Fruit fly (Drosophila melanogaster): ENCODE data around the gene dlg1.

Gene dlg1

dm6 chrX:11404247-11404646 is 34.8 kb downstream of the dlg1 start:
- TF ChIP-seq Eip78C (GFP tag) (no peak), CG8632 (GFP tag; optimal IDR thresholded peaks at IDR 0.05) (no peak), Eip93F (GFP tag; optimal IDR thresholded peaks at IDR 0.05) (no peak), Sox102F (GFP tag; optimal IDR thresholded peaks at IDR 0.05) (no peak), CG31627 (GFP tag; optimal IDR thresholded peaks at IDR 0.05) (no peak), cyc (GFP tag; optimal IDR thresholded peaks at IDR 0.05) (no peak), CG6808 (GFP tag; optimal IDR thresholded peaks at IDR 0.05) (no peak), CG8119 (GFP tag; IDR thresholded peaks at IDR 0.05) (no peak), CG8319 (GFP tag; optimal IDR thresholded peaks at IDR 0.05) (no peak), fd59A (GFP tag; optimal IDR thresholded peaks at IDR 0.05) (no peak), CG9139 (GFP tag; optimal IDR thresholded peaks at IDR 0.05) (no peak), CG1621 (tag; optimal IDR thresholded peaks at IDR 0.05) (no peak), CG6163 (GFP tag; IDR thresholded peaks at IDR 0.05) (no peak), Sox14 (GFP tag; optimal IDR thresholded peaks at IDR 0.05) (no peak), CG11294 (GFP tag; IDR thresholded peaks at IDR 0.05) (no peak)

dm6 chrX:11409647-11410046 is 40.2 kb downstream of the dlg1 start, which contains the start of gene CG15196:
Gene CG15196 (plus strand): TSS chrX:11409947.
- no peak for TF ChIP-seq CG15336 (GFP tag; IDR thresholded peaks at IDR 0.05)
- TF ChIP-seq CG8632 (GFP tag; optimal IDR thresholded peaks at IDR 0.05) = no peak
- TF ChIP-seq fd59A (GFP tag; optimal IDR thresholded peaks at IDR 0.05) = no peak
- TF ChIP-seq CG8319 (GFP tag; optimal IDR thresholded peaks at IDR 0.05) = no peak
- TF ChIP-seq vri (GFP tag; optimal IDR thresholded peaks at IDR 0.05) = no peak
- no peak for TF ChIP-seq CG6276 (GFP tag; optimal IDR thresholded peaks at IDR 0.05)
- TF ChIP-seq CG3032 (tag; optimal IDR thresholded peaks at IDR 0.05) = no peak
- TF ChIP-seq Sox102F (GFP tag; optimal IDR thresholded peaks at IDR 0.05) = no peak

- TF ChIP-seq svp (GFP tag) (no peak), dac (GFP tag; optimal IDR thresholded peaks at IDR 0.05) (no peak), Eip93F (GFP tag; optimal IDR thresholded peaks at IDR 0.05) (no peak), fkh (GFP tag; optimal IDR thresholded peaks at IDR 0.05) (no peak), achi (GFP tag; optimal IDR thresholded peaks at IDR 0.05) (no peak), OdsH (GFP tag; optimal IDR thresholded peaks at IDR 0.05) (no peak), acj6 (GFP tag; optimal IDR thresholded peaks at IDR 0.05) (no peak), fd85E (GFP tag; optimal IDR thresholded peaks at IDR 0.05) (no peak), CG8319 (GFP tag; optimal IDR thresholded peaks at IDR 0.05) (no peak), Lpt (GFP tag; optimal IDR thresholded peaks at IDR 0.05) (no peak), Blimp-1 (GFP tag; optimal IDR thresholded peaks at IDR 0.05) (no peak), CG6276 (GFP tag; optimal IDR thresholded peaks at IDR 0.05) (no peak)
Measured at dm6 chrX:11413090-11413489, 43.6 kb downstream of the dlg1 start, which contains the start of gene Gr10b. Gene Gr10b (minus strand): TSS chrX:11413190.

- TF ChIP-seq CG34406 (GFP tag; optimal IDR thresholded peaks at IDR 0.05) (no peak), CG10631 (GFP tag; optimal IDR thresholded peaks at IDR 0.05) (no peak), Lpt (GFP tag; optimal IDR thresholded peaks at IDR 0.05) (no peak), Ets96B (tag; optimal IDR thresholded peaks at IDR 0.05) (no peak), CG11762 (GFP tag; optimal IDR thresholded peaks at IDR 0.05; ENCODE audit: insufficient read depth) (no peak), Sox15 (GFP tag; optimal IDR thresholded peaks at IDR 0.05) (no peak), Hr38 (GFP tag; optimal IDR thresholded peaks at IDR 0.05) (no peak), acj6 (GFP tag; optimal IDR thresholded peaks at IDR 0.05) (no peak), Gug (GFP tag; IDR thresholded peaks at IDR 0.05) (no peak), CG3919 (GFP tag; optimal IDR thresholded peaks at IDR 0.05) (no peak), Blimp-1 (GFP tag; optimal IDR thresholded peaks at IDR 0.05) (no peak), CG32006 (GFP tag; optimal IDR thresholded peaks at IDR 0.05) (no peak)
Measured at dm6 chrX:11417322-11417721, 47.9 kb downstream of the dlg1 start, which contains the start of the genes Gr10a and Or10a. Gene Gr10a (minus strand): TSS chrX:11417422. Gene Or10a (minus strand): TSS chrX:11417422.

All from whole organism, prepupa.